Worm (Caenorhabditis elegans) whole organism, young adult: ENCODE results near the gene R03H10.1.
"Not testable (repeated sequence)": the region's sequence is repeated elsewhere in the genome, so short reads cannot be mapped to it uniquely, and the experiment has no call there.

Experiments used
- C17E4.6 ChIP-seq: fragments of 200-800 bp; sonication (Bioruptor generic); IDR thresholded peaks from 2 replicates; pipeline ENCODE4 v1.3.6; 2022; ENCODE audit warnings: missing genetic modification reagents, missing genetic modification characterization, missing compliant biosample characterization
- K11D2.4 ChIP-seq: fragments of 200-800 bp; sonication (Bioruptor generic); IDR thresholded peaks from 2 replicates; pipeline ENCODE4 v1.3.6; 2022; ENCODE audit warnings: missing genetic modification reagents, missing genetic modification characterization, missing compliant biosample characterization
- T26A5.8 ChIP-seq: sonication (generic microtip); optimal IDR thresholded peaks from 2 replicates; lab custom pipeline; 2016; ENCODE audit warnings: missing genetic modification characterization, missing compliant biosample characterization
- Y56A3A.18 ChIP-seq: fragments of 200-800 bp; sonication (Bioruptor generic); IDR thresholded peaks from 2 replicates; pipeline ENCODE4 v1.3.6; 2022; ENCODE audit warnings: missing genetic modification reagents, missing genetic modification characterization, missing compliant biosample characterization
- akir-1 ChIP-seq: fragments of 200-800 bp; sonication (Bioruptor generic); optimal IDR thresholded peaks from 2 replicates; lab custom pipeline; 2018; ENCODE audit warnings: mild to moderate bottlenecking, missing genetic modification characterization, moderate library complexity, missing compliant biosample characterization
- aptf-2 ChIP-seq: fragments of 200-800 bp; sonication (Bioruptor generic); conservative IDR thresholded peaks from 2 replicates; pipeline ENCODE4 v1.3.6; 2022; ENCODE audit warnings: missing genetic modification reagents, missing genetic modification characterization, missing compliant biosample characterization
- athp-1 ChIP-seq: sonication (generic microtip); optimal IDR thresholded peaks from 2 replicates; lab custom pipeline; 2017; ENCODE audit warnings: mild to moderate bottlenecking, missing genetic modification characterization, missing compliant biosample characterization
- bed-2 ChIP-seq: fragments of 200-800 bp; sonication (Bioruptor generic); IDR thresholded peaks from 2 replicates; pipeline ENCODE4 v1.3.6; 2022; ENCODE audit warnings: missing genetic modification reagents, missing genetic modification characterization, missing compliant biosample characterization
- cebp-1 ChIP-seq, 2 experiments: fragments of 200-800 bp in 1 of 2; sonication (Bioruptor generic) in 1 of 2; sonication (generic microtip) in 1 of 2; IDR thresholded peaks in 1 of 2; optimal IDR thresholded peaks in 1 of 2; 2 replicates each; pipeline versions ENCODE4 v1.3.6 to Lab custom; 2017 to 2022; ENCODE audit warnings: missing compliant biosample characterization in 2 of 2, missing genetic modification characterization in 2 of 2, mild to moderate bottlenecking in 1 of 2, missing genetic modification reagents in 1 of 2, moderate library complexity in 1 of 2
- ceh-79 ChIP-seq: sonication (generic microtip); optimal IDR thresholded peaks from 2 replicates; lab custom pipeline; 2017; ENCODE audit warnings: mild to moderate bottlenecking, missing genetic modification characterization, missing compliant biosample characterization
- chd-7 ChIP-seq: sonication (generic microtip); optimal IDR thresholded peaks from 2 replicates; lab custom pipeline; 2016; ENCODE audit warnings: mild to moderate bottlenecking, missing genetic modification characterization, moderate library complexity, missing compliant biosample characterization
- dox-1 ChIP-seq: fragments of 200-800 bp; sonication (Bioruptor generic); IDR thresholded peaks from 2 replicates; pipeline ENCODE4 v1.3.6; 2022; ENCODE audit warnings: missing genetic modification reagents, missing genetic modification characterization, missing compliant biosample characterization
- dpff-1 ChIP-seq: sonication (generic microtip); optimal IDR thresholded peaks from 2 replicates; lab custom pipeline; 2017; ENCODE audit warnings: mild to moderate bottlenecking, missing genetic modification characterization, missing compliant biosample characterization
- efl-1 ChIP-seq: fragments of 150-350 bp; optimal IDR thresholded peaks from 2 replicates; lab custom pipeline; 2014; ENCODE audit warnings: missing biosample characterization, missing genetic modification reagents, missing genetic modification characterization
- egl-18 ChIP-seq: fragments of 200-800 bp; sonication (Bioruptor generic); IDR thresholded peaks from 2 replicates; pipeline ENCODE4 v1.3.6; 2022; ENCODE audit warnings: missing genetic modification reagents, missing genetic modification characterization, missing compliant biosample characterization
- egrh-3 ChIP-seq: fragments of 200-800 bp; sonication (Bioruptor generic); IDR thresholded peaks from 2 replicates; pipeline ENCODE4 v1.3.6; 2022; ENCODE audit warnings: missing genetic modification reagents, missing genetic modification characterization, missing compliant biosample characterization
- hlh-26 ChIP-seq: fragments of 200-800 bp; sonication (Bioruptor generic); conservative IDR thresholded peaks from 2 replicates; pipeline ENCODE4 v1.3.6; 2022; ENCODE audit warnings: missing genetic modification reagents, missing genetic modification characterization, missing compliant biosample characterization
- hmg-20 ChIP-seq: fragments of 200-800 bp; sonication (Bioruptor generic); IDR thresholded peaks from 2 replicates; pipeline ENCODE4 v1.3.6; 2022; ENCODE audit warnings: missing genetic modification reagents, missing genetic modification characterization, missing compliant biosample characterization
- let-607 ChIP-seq, 2 experiments: fragments of 200-800 bp in 1 of 2; sonication (Bioruptor generic) in 1 of 2; sonication (generic microtip) in 1 of 2; optimal IDR thresholded peaks; 2 replicates each; lab custom pipeline; 2016 to 2018; ENCODE audit warnings: mild to moderate bottlenecking in 2 of 2, missing compliant biosample characterization in 2 of 2, missing genetic modification characterization in 2 of 2, moderate library complexity in 2 of 2, missing genotype in 1 of 2
- lin-54 ChIP-seq: fragments of 200-800 bp; sonication (Bioruptor generic); optimal IDR thresholded peaks from 2 replicates; lab custom pipeline; 2018; ENCODE audit warnings: mild to moderate bottlenecking, missing genetic modification characterization, missing compliant biosample characterization
- madf-6 ChIP-seq: fragments of 200-800 bp; sonication (Bioruptor generic); IDR thresholded peaks from 2 replicates; pipeline ENCODE4 v1.3.6; 2022; ENCODE audit warnings: missing genetic modification reagents, missing genetic modification characterization, missing compliant biosample characterization
- mcd-1 ChIP-seq: fragments of 200-800 bp; sonication (Bioruptor generic); IDR thresholded peaks from 2 replicates; pipeline ENCODE4 v1.3.6; 2022; ENCODE audit warnings: missing genetic modification reagents, missing genetic modification characterization, missing compliant biosample characterization
- nfyb-1 ChIP-seq: fragments of 200-800 bp; sonication (Bioruptor generic); IDR thresholded peaks from 2 replicates; pipeline ENCODE4 v1.3.6; 2022; ENCODE audit warnings: missing genetic modification reagents, missing genetic modification characterization, missing compliant biosample characterization
- nhr-80 ChIP-seq: sonication (generic microtip); optimal IDR thresholded peaks from 2 replicates; lab custom pipeline; 2016; ENCODE audit warnings: missing genetic modification characterization, missing compliant biosample characterization
- pha-4 ChIP-seq: fragments of 150-350 bp; sonication (generic microtip); optimal IDR thresholded peaks from 2 replicates; lab custom pipeline; 2014; ENCODE audit warnings: missing biosample characterization, missing genetic modification reagents, missing genetic modification characterization
- repo-1 ChIP-seq: sonication (generic microtip); optimal IDR thresholded peaks from 2 replicates; lab custom pipeline; 2017; ENCODE audit warnings: mild to moderate bottlenecking, missing genetic modification characterization, missing compliant biosample characterization
- snpc-1.1 ChIP-seq: sonication (generic microtip); optimal IDR thresholded peaks from 2 replicates; lab custom pipeline; 2017; ENCODE audit warnings: missing genetic modification characterization, mild to moderate bottlenecking, missing compliant biosample characterization, antibody characterized with exemption, moderate library complexity, missing genotype, missing genetic modification reagents; ENCODE audit not compliant: insufficient read depth
- snpc-1.3 ChIP-seq: sonication (generic microtip); optimal IDR thresholded peaks from 2 replicates; lab custom pipeline; 2017; ENCODE audit warnings: missing genetic modification characterization, mild to moderate bottlenecking, missing compliant biosample characterization, antibody characterized with exemption, moderate library complexity, missing genotype, missing genetic modification reagents; ENCODE audit not compliant: insufficient read depth
- zfh-2 ChIP-seq: fragments of 200-800 bp; sonication (Bioruptor generic); conservative IDR thresholded peaks from 2 replicates; pipeline ENCODE4 v1.3.6; 2022; ENCODE audit warnings: missing genetic modification reagents, missing genetic modification characterization, missing compliant biosample characterization
- ztf-3 ChIP-seq: fragments of 200-800 bp; sonication (Bioruptor generic); optimal IDR thresholded peaks from 2 replicates; lab custom pipeline; 2018; ENCODE audit warnings: mild to moderate bottlenecking, missing genetic modification characterization, missing compliant biosample characterization
- ztf-6 ChIP-seq: fragments of 200-800 bp; sonication (Bioruptor generic); IDR thresholded peaks from 2 replicates; pipeline ENCODE4 v1.3.6; 2022; ENCODE audit warnings: missing genetic modification reagents, missing genetic modification characterization, missing compliant biosample characterization

Gene R03H10.1

DNA sequence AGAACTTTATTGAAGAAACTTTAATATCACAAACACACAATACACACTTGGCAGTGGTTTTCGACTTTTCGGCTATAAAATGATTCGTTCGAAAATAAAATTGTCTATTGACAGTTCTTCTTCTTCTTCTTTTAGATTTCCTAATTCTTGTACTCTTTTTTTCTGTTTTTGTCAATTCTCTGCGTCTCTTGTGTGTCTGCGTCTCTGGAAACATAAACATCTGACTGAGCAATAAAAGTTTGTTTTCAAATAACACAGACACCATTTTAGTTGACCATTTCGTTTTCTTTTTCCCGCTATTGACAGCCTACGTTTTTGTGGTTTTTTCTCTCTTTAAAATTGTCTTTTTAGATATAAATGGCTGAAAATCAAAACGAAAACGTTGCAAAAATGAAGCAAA lies at the start of gene R03H10.1:
Gene R03H10.1, plus strand, starts transcription at position 352 of the 400 bp plus-strand sequence.
- no peak for TF ChIP-seq aptf-2 (GFP tag; lab: Robert Waterston, UW)
- TF ChIP-seq mcd-1, result no peak
- TF ChIP-seq madf-6, result no peak
- TF ChIP-seq cebp-1 (GFP tag; IDR thresholded peaks at IDR 0.05; lab: Robert Waterston, UW), result no peak
- TF ChIP-seq cebp-1 (tag; optimal IDR thresholded peaks at IDR 0.05; lab: Kevin White, UChicago), result peak; percentile 20
- no peak for TF ChIP-seq dox-1 (GFP tag; lab: Robert Waterston, UW)
- no peak for TF ChIP-seq C17E4.6 (GFP tag; lab: Robert Waterston, UW)
- TF ChIP-seq ceh-79, result no peak
- no peak for TF ChIP-seq repo-1 (tag; lab: Kevin White, UChicago)
- no peak for TF ChIP-seq hmg-20
- no peak for TF ChIP-seq T26A5.8
- TF ChIP-seq nhr-80 (tag; lab: Kevin White, UChicago), result peak; percentile 21
- TF ChIP-seq snpc-1.1, result no peak
- TF ChIP-seq pha-4 (tag; lab: Kevin White, UChicago), result no peak

ce11 chrII:4133332-4133731 lies 46.7 kb upstream of the R03H10.1 start:
- TF ChIP-seq egl-18 (GFP tag; lab: Robert Waterston, UW) (no peak), ztf-6 (GFP tag; lab: Robert Waterston, UW) (no peak), athp-1 (tag; lab: Kevin White, UChicago) (no peak), K11D2.4 (GFP tag; lab: Robert Waterston, UW) (no peak), akir-1 (GFP tag; lab: Kevin White, UChicago) (no peak), repo-1 (tag; lab: Kevin White, UChicago) (no peak), dpff-1 (tag; lab: Kevin White, UChicago) (no peak), zfh-2 (GFP tag; lab: Robert Waterston, UW) (peak; percentile 57)

DNA sequence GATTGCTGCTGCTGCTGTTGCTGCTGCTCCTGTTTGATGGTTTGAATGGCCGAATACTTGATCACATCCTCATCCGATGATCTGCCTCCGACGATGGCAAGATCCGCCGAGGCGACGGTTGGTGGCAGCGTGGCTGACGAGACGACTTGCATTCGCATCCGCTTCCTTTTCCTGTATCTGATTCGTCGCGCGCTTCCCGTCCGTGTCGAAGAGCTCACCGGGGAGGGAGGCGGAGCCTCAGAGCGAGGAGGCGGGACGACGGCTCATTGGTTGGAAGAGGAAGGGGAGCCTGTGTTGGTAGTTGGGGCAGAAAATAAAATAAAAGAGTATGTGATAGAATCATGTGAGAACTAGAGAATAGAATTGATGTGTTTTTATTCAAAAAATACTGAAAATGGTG lies 45.4 kb upstream of the R03H10.1 start:
- TF ChIP-seq egrh-3 (GFP tag; lab: Robert Waterston, UW), result peak; percentile 80
- peak; percentile 93 for TF ChIP-seq zfh-2 (GFP tag; lab: Robert Waterston, UW)
- no peak for TF ChIP-seq chd-7 (tag; lab: Kevin White, UChicago)

DNA sequence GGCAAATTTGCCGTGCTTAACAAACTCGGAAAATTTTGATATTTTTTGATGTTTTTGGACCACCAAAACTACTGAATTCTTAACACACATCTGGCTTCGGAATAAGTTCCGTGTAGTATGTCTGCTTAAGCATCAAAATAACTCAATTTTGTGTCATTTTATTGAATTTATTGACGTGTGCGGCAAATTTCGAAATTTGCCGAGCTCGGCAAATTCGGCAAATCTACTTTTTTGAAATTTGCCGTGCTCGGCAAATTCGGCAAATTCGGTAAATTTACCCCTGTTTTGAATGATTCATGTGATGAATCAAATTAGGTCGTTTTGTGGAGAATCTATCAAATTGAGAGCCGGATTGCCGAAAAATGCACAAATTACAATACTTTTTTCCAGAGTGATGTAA lies 44.8 kb upstream of the R03H10.1 start, which contains the start of gene ast-1:
Gene ast-1, minus strand, starts transcription at position 101 of the 400 bp plus-strand sequence.
- TF ChIP-seq cebp-1 (GFP tag; IDR thresholded peaks at IDR 0.05; lab: Robert Waterston, UW); cebp-1 (tag; optimal IDR thresholded peaks at IDR 0.05; lab: Kevin White, UChicago); Y56A3A.18; egl-18 (GFP tag; lab: Robert Waterston, UW): not testable (repeated sequence)

ce11 chrII:4146039-4146438 lies 34.0 kb upstream of the R03H10.1 start, which contains the start of gene F56D3.1:
F56D3.1 (plus strand) TSS chrII:4146339.
- TF ChIP-seq efl-1 (GFP tag; lab: Kevin White, UChicago), result no peak
- TF ChIP-seq bed-2 (GFP tag; lab: Robert Waterston, UW), result no peak
- TF ChIP-seq ztf-3 (GFP tag; lab: Kevin White, UChicago), result no peak

- no peak for TF ChIP-seq snpc-1.1
- TF ChIP-seq snpc-1.3 (tag; lab: Kevin White, UChicago), result no peak
- TF ChIP-seq lin-54, result no peak
- TF ChIP-seq nfyb-1 (GFP tag; lab: Robert Waterston, UW), result no peak
- no peak for TF ChIP-seq let-607 (tag; optimal IDR thresholded peaks at IDR 0.05; lab: Kevin White, UChicago)
- no peak for TF ChIP-seq egrh-3 (GFP tag; lab: Robert Waterston, UW)
- TF ChIP-seq hlh-26 (GFP tag; lab: Robert Waterston, UW), result no peak
These were observed 29.8 kb upstream of the R03H10.1 start for ce11 chrII:4150211-4150610.
